Worm (Caenorhabditis elegans) whole organism, L2 larva: Measurements from ENCODE around the gene fbxb-42.

Experiments
- C34F6.9 ChIP-seq: fragments of 150-350 bp; optimal IDR thresholded peaks from 2 replicates; lab custom pipeline; 2014; ENCODE audit warnings: missing biosample characterization, missing genetic modification characterization
- F13H6.1 ChIP-seq: sonication (generic microtip); optimal IDR thresholded peaks from 2 replicates; lab custom pipeline; 2016; ENCODE audit warnings: missing genetic modification characterization, missing compliant biosample characterization
- R02D3.7 ChIP-seq: fragments of 150-350 bp; optimal IDR thresholded peaks from 2 replicates; lab custom pipeline; 2014; ENCODE audit warnings: missing biosample characterization, missing genetic modification characterization
- aly-2 ChIP-seq: fragments of 150-350 bp; optimal IDR thresholded peaks from 2 replicates; lab custom pipeline; 2014; ENCODE audit warnings: missing biosample characterization, missing genetic modification characterization
- ama-1 ChIP-seq: fragments of 150-350 bp; optimal IDR thresholded peaks from 2 replicates; lab custom pipeline; 2018; ENCODE audit warnings: inconsistent platforms
- blmp-1 ChIP-seq: sonication (generic microtip); optimal IDR thresholded peaks from 2 replicates; lab custom pipeline; 2017; ENCODE audit warnings: missing genetic modification characterization, mild to moderate bottlenecking, missing compliant biosample characterization, antibody characterized with exemption, moderate library complexity; ENCODE audit not compliant: insufficient read depth
- ceh-16 ChIP-seq: fragments of 150-350 bp; optimal IDR thresholded peaks from 2 replicates; lab custom pipeline; 2014; ENCODE audit warnings: missing biosample characterization, missing genetic modification characterization
- ceh-82 ChIP-seq: fragments of 150-350 bp; optimal IDR thresholded peaks from 2 replicates; lab custom pipeline; 2014; ENCODE audit warnings: missing biosample characterization, missing genetic modification characterization
- crh-2 ChIP-seq: sonication (generic microtip); optimal IDR thresholded peaks from 2 replicates; lab custom pipeline; 2017; ENCODE audit warnings: missing biosample characterization, missing genetic modification characterization
- dmd-4 ChIP-seq: sonication (generic microtip); optimal IDR thresholded peaks from 2 replicates; lab custom pipeline; 2017; ENCODE audit warnings: missing biosample characterization, missing genetic modification characterization
- egl-27 ChIP-seq: sonication (generic microtip); optimal IDR thresholded peaks from 3 replicates; lab custom pipeline; 2017; ENCODE audit warnings: missing biosample characterization, missing genetic modification reagents, missing genetic modification characterization
- elt-1 ChIP-seq: fragments of 150-350 bp; optimal IDR thresholded peaks from 2 replicates; lab custom pipeline; 2014; ENCODE audit warnings: missing biosample characterization, missing genetic modification characterization
- elt-3 ChIP-seq: sonication (generic microtip); optimal IDR thresholded peaks from 2 replicates; lab custom pipeline; 2017; ENCODE audit warnings: missing biosample characterization, missing genetic modification characterization
- fos-1 ChIP-seq: fragments of 150-350 bp; optimal IDR thresholded peaks from 2 replicates; lab custom pipeline; 2014; ENCODE audit warnings: missing biosample characterization, missing genetic modification characterization
- lin-13 ChIP-seq: fragments of 150-350 bp; optimal IDR thresholded peaks from 2 replicates; lab custom pipeline; 2014; ENCODE audit warnings: missing biosample characterization, missing genetic modification reagents, missing genetic modification characterization
- lin-39 ChIP-seq: fragments of 150-350 bp; optimal IDR thresholded peaks from 2 replicates; lab custom pipeline; 2014; ENCODE audit warnings: missing biosample characterization, missing genetic modification reagents, missing genetic modification characterization
- lsy-2 ChIP-seq, 2 experiments: fragments of 150-350 bp in 1 of 2; sonication (generic microtip) in 1 of 2; optimal IDR thresholded peaks; 2 replicates each; lab custom pipeline; 2014 to 2017; ENCODE audit warnings: missing biosample characterization in 2 of 2, missing genetic modification characterization in 2 of 2
- mab-5 ChIP-seq: fragments of 150-350 bp; optimal IDR thresholded peaks from 2 replicates; lab custom pipeline; 2014; ENCODE audit warnings: missing biosample characterization, missing genetic modification characterization
- nhr-10 ChIP-seq: sonication (generic microtip); optimal IDR thresholded peaks from 2 replicates; lab custom pipeline; 2017; ENCODE audit warnings: missing biosample characterization, missing genetic modification characterization
- nhr-11 ChIP-seq: fragments of 150-350 bp; optimal IDR thresholded peaks from 2 replicates; lab custom pipeline; 2014; ENCODE audit warnings: missing biosample characterization, missing genetic modification characterization
- nhr-12 ChIP-seq: fragments of 150-350 bp; optimal IDR thresholded peaks from 2 replicates; lab custom pipeline; 2014; ENCODE audit warnings: missing biosample characterization, missing genetic modification characterization
- nhr-129 ChIP-seq: fragments of 150-350 bp; optimal IDR thresholded peaks from 2 replicates; lab custom pipeline; 2014; ENCODE audit warnings: missing biosample characterization, missing genetic modification characterization
- nhr-21 ChIP-seq: fragments of 150-350 bp; optimal IDR thresholded peaks from 2 replicates; lab custom pipeline; 2014; ENCODE audit warnings: missing biosample characterization, missing genetic modification characterization
- nhr-23 ChIP-seq: fragments of 150-350 bp; optimal IDR thresholded peaks from 2 replicates; lab custom pipeline; 2014; ENCODE audit warnings: missing biosample characterization, missing genetic modification reagents, missing genetic modification characterization
- nhr-25 ChIP-seq: fragments of 150-350 bp; sonication (generic microtip); optimal IDR thresholded peaks from 3 replicates; lab custom pipeline; 2014; ENCODE audit warnings: missing biosample characterization, missing genetic modification characterization
- nhr-6 ChIP-seq: fragments of 150-350 bp; optimal IDR thresholded peaks from 2 replicates; lab custom pipeline; 2014; ENCODE audit warnings: missing biosample characterization, missing genetic modification characterization
- nhr-77 ChIP-seq: fragments of 150-350 bp; optimal IDR thresholded peaks from 2 replicates; lab custom pipeline; 2014; ENCODE audit warnings: missing biosample characterization, missing genetic modification characterization
- peb-1 ChIP-seq: fragments of 150-350 bp; optimal IDR thresholded peaks from 2 replicates; lab custom pipeline; 2014; ENCODE audit warnings: missing biosample characterization, missing genetic modification characterization
- skn-1 ChIP-seq: sonication (generic microtip); optimal IDR thresholded peaks from 2 replicates; lab custom pipeline; 2017; ENCODE audit warnings: missing biosample characterization, missing genetic modification characterization
- sma-9 ChIP-seq, 2 experiments: fragments of 150-350 bp in 1 of 2; sonication (generic microtip) in 1 of 2; optimal IDR thresholded peaks; 2 replicates each; lab custom pipeline; 2014 to 2016; ENCODE audit warnings: missing genetic modification characterization in 2 of 2, mild to moderate bottlenecking in 1 of 2, missing biosample characterization in 1 of 2, missing compliant biosample characterization in 1 of 2, missing genetic modification reagents in 1 of 2, moderate library complexity in 1 of 2
- snpc-4 ChIP-seq: fragments of 150-350 bp; optimal IDR thresholded peaks from 2 replicates; lab custom pipeline; 2014; ENCODE audit warnings: missing biosample characterization, missing genetic modification characterization
- unc-39 ChIP-seq: fragments of 150-350 bp; optimal IDR thresholded peaks from 2 replicates; lab custom pipeline; 2014; ENCODE audit warnings: missing biosample characterization, missing genetic modification characterization
- unc-55 ChIP-seq: fragments of 150-350 bp; sonication (generic microtip); optimal IDR thresholded peaks from 3 replicates; lab custom pipeline; 2014; ENCODE audit warnings: missing biosample characterization, missing genetic modification reagents, missing genetic modification characterization
- unc-62 ChIP-seq: fragments of 150-350 bp; optimal IDR thresholded peaks from 2 replicates; lab custom pipeline; 2014; ENCODE audit warnings: missing biosample characterization, missing genetic modification reagents, missing genetic modification characterization
- ztf-1 ChIP-seq: fragments of 200-800 bp; sonication (Bioruptor generic); conservative IDR thresholded peaks from 2 replicates; pipeline ENCODE4 v1.3.6; 2022; ENCODE audit warnings: missing genetic modification characterization, missing compliant biosample characterization
- ztf-11 ChIP-seq: sonication (generic microtip); optimal IDR thresholded peaks from 2 replicates; lab custom pipeline; 2017; ENCODE audit warnings: missing biosample characterization, missing genetic modification characterization
- ztf-4 ChIP-seq: fragments of 150-350 bp; optimal IDR thresholded peaks from 2 replicates; lab custom pipeline; 2014; ENCODE audit warnings: missing biosample characterization, missing genetic modification characterization

Gene fbxb-42

ce11 chrII:1567646-1568045 lies 30.2 kb downstream of the fbxb-42 start, which contains the start of gene K05F6.8:
TSS of gene K05F6.8 (minus strand) at chrII:1567746.
- TF ChIP-seq peb-1 (tag; lab: Kevin White, UChicago), result no peak
- no peak for TF ChIP-seq crh-2 (tag; lab: Kevin White, UChicago)
- no peak for TF ChIP-seq nhr-12 (tag; lab: Kevin White, UChicago)
- no peak for TF ChIP-seq nhr-129 (tag; lab: Kevin White, UChicago)
- TF ChIP-seq unc-55, result no peak
- TF ChIP-seq lsy-2 (tag; optimal IDR thresholded peaks at IDR 0.05; lab: Kevin White, UChicago), result no peak
- TF ChIP-seq nhr-11 (tag; lab: Kevin White, UChicago), result no peak
- TF ChIP-seq ceh-16, result no peak
- TF ChIP-seq nhr-23, result no peak
- no peak for TF ChIP-seq unc-62 (GFP tag; lab: Kevin White, UChicago)
- no peak for TF ChIP-seq unc-39
- no peak for TF ChIP-seq R02D3.7
- no peak for TF ChIP-seq lin-39 (tag; lab: Kevin White, UChicago)
- no peak for TF ChIP-seq mab-5 (tag; lab: Kevin White, UChicago)
- no peak for TF ChIP-seq nhr-77 (tag; lab: Kevin White, UChicago)
- no peak for TF ChIP-seq blmp-1 (tag; lab: Kevin White, UChicago)
- no peak for TF ChIP-seq F13H6.1 (tag; lab: Kevin White, UChicago)
- no peak for TF ChIP-seq ztf-11
- no peak for TF ChIP-seq fos-1 (tag; lab: Kevin White, UChicago)

DNA sequence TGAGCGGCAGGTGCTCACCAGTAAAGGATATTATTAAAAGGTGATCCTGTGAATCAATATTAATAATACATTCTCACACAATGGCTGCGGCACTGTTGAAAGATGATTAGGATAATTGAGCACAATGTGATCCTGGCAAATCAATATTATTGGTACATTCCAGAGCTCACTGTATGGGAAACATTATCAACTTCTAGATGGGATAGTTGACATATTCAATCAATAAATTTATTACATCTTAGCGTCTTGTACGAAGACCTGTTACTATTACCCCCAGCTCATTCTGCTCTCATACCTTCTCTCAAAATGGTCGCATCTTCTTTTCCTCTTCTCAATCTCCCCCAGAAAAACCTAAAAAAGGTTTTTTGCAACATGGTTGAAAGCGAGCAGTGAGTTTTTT lies 30.8 kb downstream of the fbxb-42 start, which contains the start of gene fbxb-49:
Gene fbxb-49, plus strand, starts transcription at position 301 of the 400 bp plus-strand sequence.
- no peak for TF ChIP-seq nhr-25

ce11 chrII:1571032-1571431 lies 33.6 kb downstream of the fbxb-42 start, which contains the start of gene fbxb-46:
TSS of gene fbxb-46 (minus strand) at chrII:1571132.
- TF ChIP-seq ztf-1 (GFP tag; lab: Robert Waterston, UW) (no peak), ama-1 (no peak), lsy-2 (tag; optimal IDR thresholded peaks at IDR 0.05; lab: Kevin White, UChicago) (no peak), elt-1 (tag; lab: Kevin White, UChicago) (no peak), nhr-10 (tag; lab: Kevin White, UChicago) (no peak), lin-39 (tag; lab: Kevin White, UChicago) (no peak), snpc-4 (tag; lab: Kevin White, UChicago) (no peak), blmp-1 (tag; lab: Kevin White, UChicago) (no peak), ceh-82 (tag; lab: Kevin White, UChicago) (no peak), ztf-4 (tag; lab: Kevin White, UChicago) (no peak), fos-1 (tag; lab: Kevin White, UChicago) (no peak), nhr-12 (tag; lab: Kevin White, UChicago) (no peak), C34F6.9 (tag; lab: Kevin White, UChicago) (no peak), crh-2 (tag; lab: Kevin White, UChicago) (no peak), nhr-25 (no peak), dmd-4 (no peak)

ce11 chrII:1576030-1576429 lies 38.6 kb downstream of the fbxb-42 start, which contains the start of gene K05F6.10:
TSS of gene K05F6.10 (minus strand) at chrII:1576130.
- TF ChIP-seq unc-39 (no peak), unc-55 (no peak), skn-1 (tag; lab: Kevin White, UChicago) (no peak), unc-62 (GFP tag; lab: Kevin White, UChicago) (no peak), lsy-2 (tag; optimal IDR thresholded peaks at IDR 0.05; lab: Kevin White, UChicago) (no peak), elt-3 (tag; lab: Kevin White, UChicago) (no peak), nhr-6 (tag; lab: Kevin White, UChicago) (no peak), ceh-82 (tag; lab: Kevin White, UChicago) (no peak), lin-13 (GFP tag; lab: Kevin White, UChicago) (no peak), aly-2 (tag; lab: Kevin White, UChicago) (no peak), egl-27 (tag; lab: Kevin White, UChicago) (no peak), ztf-11 (no peak), R02D3.7 (no peak), nhr-21 (tag; lab: Kevin White, UChicago) (no peak), mab-5 (tag; lab: Kevin White, UChicago) (no peak), crh-2 (tag; lab: Kevin White, UChicago) (no peak), lin-39 (tag; lab: Kevin White, UChicago) (no peak), nhr-10 (tag; lab: Kevin White, UChicago) (no peak), sma-9 (GFP tag; optimal IDR thresholded peaks at IDR 0.05; lab: Kevin White, UChicago) (no peak), sma-9 (tag; optimal IDR thresholded peaks at IDR 0.05; lab: Kevin White, UChicago) (no peak)
